Fruit fly (Drosophila melanogaster) whole organism, embryonic: Measurements from ENCODE around the gene CG43347.

ENCODE experiments used
- B-H2 ChIP-seq: fragments of 200-800 bp; sonication (Bioruptor generic); optimal IDR thresholded peaks from 2 replicates; lab custom pipeline; 2018; ENCODE audit warnings: missing biosample characterization, mild to moderate bottlenecking, missing genetic modification characterization
- CG10209 ChIP-seq: fragments of 200-800 bp; sonication (Bioruptor generic); optimal IDR thresholded peaks from 3 replicates; lab custom pipeline; 2017; ENCODE audit warnings: missing biosample characterization, mild to moderate bottlenecking, missing genetic modification characterization, missing genetic modification reagents
- CG1024 ChIP-seq: fragments of 200-800 bp; sonication (Bioruptor generic); IDR thresholded peaks from 2 replicates; pipeline ENCODE4 v1.3.6; 2022; ENCODE audit warnings: missing biosample characterization, missing genetic modification characterization
- CG10274 ChIP-seq: fragments of 200-800 bp; sonication (Bioruptor generic); optimal IDR thresholded peaks from 3 replicates; lab custom pipeline; 2017; ENCODE audit warnings: missing biosample characterization, mild to moderate bottlenecking, missing genetic modification characterization
- CG11456 ChIP-seq: fragments of 200-800 bp; sonication (Bioruptor generic); IDR thresholded peaks from 3 replicates; pipeline ENCODE4 v1.3.6; 2022; ENCODE audit warnings: missing biosample characterization, missing genetic modification characterization
- CG13775 ChIP-seq: fragments of 200-800 bp; sonication (Bioruptor generic); optimal IDR thresholded peaks from 3 replicates; lab custom pipeline; 2017; ENCODE audit warnings: missing biosample characterization, mild to moderate bottlenecking, missing genetic modification characterization
- CG13894 ChIP-seq: fragments of 200-800 bp; sonication (Bioruptor generic); optimal IDR thresholded peaks from 3 replicates; lab custom pipeline; 2018; ENCODE audit warnings: missing biosample characterization, mild to moderate bottlenecking, missing genetic modification characterization, moderate library complexity
- CG16813 ChIP-seq: fragments of 200-800 bp; sonication (Bioruptor generic); IDR thresholded peaks from 3 replicates; pipeline ENCODE4 v1.3.6; 2022; ENCODE audit warnings: missing biosample characterization, missing genetic modification characterization; ENCODE audit not compliant: partially characterized antibody
- CG17912 ChIP-seq: fragments of 200-800 bp; sonication (Bioruptor generic); optimal IDR thresholded peaks from 2 replicates; lab custom pipeline; 2018; ENCODE audit warnings: missing biosample characterization, mild to moderate bottlenecking, missing genetic modification characterization
- CG2712 ChIP-seq: fragments of 200-800 bp; optimal IDR thresholded peaks from 3 replicates; lab custom pipeline; 2019; ENCODE audit warnings: missing biosample characterization, mild to moderate bottlenecking, missing genetic modification characterization, moderate library complexity
- CG32532 ChIP-seq: fragments of 200-800 bp; sonication (Bioruptor generic); IDR thresholded peaks from 2 replicates; pipeline ENCODE4 v1.3.6; 2022; ENCODE audit warnings: missing biosample characterization, missing genetic modification characterization
- CG3407 ChIP-seq: fragments of 200-800 bp; sonication (Bioruptor generic); optimal IDR thresholded peaks from 2 replicates; lab custom pipeline; 2018; ENCODE audit warnings: missing biosample characterization, mild to moderate bottlenecking, missing genetic modification characterization
- CG34422 ChIP-seq: fragments of 200-800 bp; sonication (Bioruptor generic); IDR thresholded peaks from 3 replicates; pipeline ENCODE4 v1.3.6; 2022; ENCODE audit warnings: missing biosample characterization, missing genetic modification characterization
- CG3726 ChIP-seq: fragments of 200-800 bp; sonication (Bioruptor generic); IDR thresholded peaks from 3 replicates; pipeline ENCODE4, ENCODE4 v1.3.6; 2022; ENCODE audit warnings: missing biosample characterization, missing genetic modification characterization
- CG6254 ChIP-seq: fragments of 200-800 bp; sonication (Bioruptor generic); optimal IDR thresholded peaks from 3 replicates; lab custom pipeline; 2017; ENCODE audit warnings: mild to moderate bottlenecking, missing biosample characterization, missing genetic modification reagents, missing genetic modification characterization
- CG7357 ChIP-seq: fragments of 200-800 bp; sonication (Bioruptor generic); IDR thresholded peaks from 3 replicates; pipeline ENCODE4 v1.3.6; 2022; ENCODE audit warnings: missing biosample characterization, missing genetic modification characterization
- CG8089 ChIP-seq: fragments of 200-800 bp; sonication (Bioruptor generic); optimal IDR thresholded peaks from 3 replicates; lab custom pipeline; 2016; ENCODE audit warnings: missing biosample characterization, missing genetic modification characterization
- CG8765 ChIP-seq: fragments of 200-800 bp; sonication (Bioruptor generic); IDR thresholded peaks from 2 replicates; pipeline ENCODE4 v1.3.6; 2022; ENCODE audit warnings: missing biosample characterization, missing genetic modification characterization
- CG9876 ChIP-seq: fragments of 200-800 bp; sonication (Bioruptor generic); optimal IDR thresholded peaks from 2 replicates; lab custom pipeline; 2016; ENCODE audit warnings: missing biosample characterization, missing genetic modification characterization
- CG9932 ChIP-seq: fragments of 200-800 bp; sonication (Bioruptor generic); IDR thresholded peaks from 2 replicates; pipeline ENCODE4 v1.3.6; 2022; ENCODE audit warnings: missing biosample characterization, missing genetic modification characterization
- CrebB ChIP-seq: fragments of 200-800 bp; sonication (Bioruptor generic); optimal IDR thresholded peaks from 3 replicates; lab custom pipeline; 2018; ENCODE audit warnings: missing biosample characterization, mild to moderate bottlenecking, missing genetic modification characterization
- E2f1 ChIP-seq: fragments of 200-800 bp; sonication (Bioruptor generic); IDR thresholded peaks from 2 replicates; pipeline ENCODE4 v1.3.6; 2022; ENCODE audit warnings: missing biosample characterization, missing genetic modification characterization
- Fer3 ChIP-seq: fragments of 200-800 bp; sonication (Bioruptor generic); optimal IDR thresholded peaks from 2 replicates; lab custom pipeline; 2018; ENCODE audit warnings: missing biosample characterization, mild to moderate bottlenecking, missing genetic modification characterization, moderate library complexity
- Hr51 ChIP-seq, 2 experiments: fragments of 200-800 bp; sonication (Bioruptor generic); optimal IDR thresholded peaks; 2 replicates in 1 of 2; 3 replicates in 1 of 2; lab custom pipeline; 2016 to 2018; ENCODE audit warnings: missing biosample characterization in 2 of 2, missing genetic modification characterization in 2 of 2, mild to moderate bottlenecking in 1 of 2, moderate library complexity in 1 of 2
- Kr ChIP-seq: fragments of 200-800 bp; sonication (Bioruptor generic); optimal IDR thresholded peaks from 2 replicates; lab custom pipeline; 2017; ENCODE audit warnings: missing biosample characterization, mild to moderate bottlenecking, missing genetic modification characterization
- Mad ChIP-seq: fragments of 200-800 bp; sonication (Bioruptor generic); optimal IDR thresholded peaks from 2 replicates; lab custom pipeline; 2016; ENCODE audit warnings: missing biosample characterization, missing genetic modification characterization
- NC2α ChIP-seq: fragments of 200-800 bp; sonication (Bioruptor generic); optimal IDR thresholded peaks from 2 replicates; lab custom pipeline; 2016; ENCODE audit warnings: missing biosample characterization, missing genetic modification characterization
- Rfx ChIP-seq: fragments of 200-800 bp; sonication (Bioruptor generic); IDR thresholded peaks from 2 replicates; pipeline ENCODE4 v1.3.6; 2022; ENCODE audit warnings: missing biosample characterization, missing genetic modification characterization
- Sox102F ChIP-seq: fragments of 200-800 bp; sonication (Bioruptor generic); optimal IDR thresholded peaks from 2 replicates; lab custom pipeline; 2018; ENCODE audit warnings: missing biosample characterization, mild to moderate bottlenecking, missing genetic modification characterization, moderate library complexity
- Usf ChIP-seq: fragments of 200-800 bp; sonication (Bioruptor generic); optimal IDR thresholded peaks from 2 replicates; lab custom pipeline; 2017; ENCODE audit warnings: missing genotype, missing biosample characterization, missing genetic modification characterization
- al ChIP-seq: fragments of 200-800 bp; sonication (Bioruptor generic); IDR thresholded peaks from 2 replicates; pipeline ENCODE4 v1.3.6; 2022; ENCODE audit warnings: missing biosample characterization, missing genetic modification characterization
- cg ChIP-seq: fragments of 200-800 bp; sonication (Bioruptor generic); optimal IDR thresholded peaks from 3 replicates; lab custom pipeline; 2019; ENCODE audit warnings: missing biosample characterization, mild to moderate bottlenecking, missing genetic modification characterization, moderate library complexity
- chinmo ChIP-seq: fragments of 200-800 bp; sonication (Bioruptor generic); IDR thresholded peaks from 4 replicates; pipeline ENCODE4 v1.3.6; 2022; ENCODE audit warnings: missing biosample characterization, missing genetic modification characterization; ENCODE audit not compliant: partially characterized antibody
- corto ChIP-seq: fragments of 200-800 bp; sonication (Bioruptor generic); optimal IDR thresholded peaks from 2 replicates; lab custom pipeline; 2016; ENCODE audit warnings: missing biosample characterization, mild to moderate bottlenecking, missing genetic modification characterization, moderate library complexity
- en ChIP-seq: fragments of 200-800 bp; sonication (Bioruptor generic); optimal IDR thresholded peaks from 2 replicates; lab custom pipeline; 2016; ENCODE audit warnings: missing biosample characterization, missing genetic modification characterization
- eve ChIP-seq, 2 experiments: fragments of >200 bp; optimal IDR thresholded peaks; 2 replicates each; lab custom pipeline; 2017; ENCODE audit warnings: missing biosample characterization in 2 of 2, missing genetic modification characterization in 2 of 2
- fru ChIP-seq: fragments of >200 bp; optimal IDR thresholded peaks from 2 replicates; lab custom pipeline; 2017
- ftz-f1 ChIP-seq: fragments of 200-800 bp; sonication (Bioruptor generic); optimal IDR thresholded peaks from 2 replicates; lab custom pipeline; 2016; ENCODE audit warnings: missing biosample characterization, missing genetic modification characterization
- insv ChIP-seq, 2 experiments: fragments of 200-800 bp; sonication (Bioruptor generic); optimal IDR thresholded peaks; 3 replicates each; lab custom pipeline; 2016 to 2018; ENCODE audit warnings: missing biosample characterization in 2 of 2, missing genetic modification characterization in 2 of 2
- inv ChIP-seq: fragments of 200-800 bp; sonication (Bioruptor generic); IDR thresholded peaks from 2 replicates; pipeline ENCODE4 v1.3.6; 2022; ENCODE audit warnings: missing biosample characterization, missing genetic modification characterization; ENCODE audit not compliant: partially characterized antibody
- kay ChIP-seq: fragments of 200-800 bp; sonication (Bioruptor generic); optimal IDR thresholded peaks from 2 replicates; lab custom pipeline; 2016; ENCODE audit warnings: missing biosample characterization, missing genetic modification characterization
- lola ChIP-seq, 3 experiments: fragments of >200 bp in 2 of 3; fragments of 200-800 bp in 1 of 3; sonication (Bioruptor generic) in 1 of 3; optimal IDR thresholded peaks; 2 replicates each; lab custom pipeline; 2017 to 2019; ENCODE audit warnings: missing biosample characterization in 3 of 3, missing genetic modification characterization in 3 of 3, mild to moderate bottlenecking in 1 of 3, moderate library complexity in 1 of 3
- odd ChIP-seq: fragments of 200-800 bp; sonication (Bioruptor generic); optimal IDR thresholded peaks from 2 replicates; lab custom pipeline; 2017; ENCODE audit warnings: missing biosample characterization, mild to moderate bottlenecking, missing genetic modification characterization
- onecut ChIP-seq: fragments of 200-800 bp; sonication (Bioruptor generic); IDR thresholded peaks from 2 replicates; pipeline ENCODE4 v1.3.6; 2022; ENCODE audit warnings: missing biosample characterization, missing genetic modification characterization
- pita ChIP-seq: fragments of 200-800 bp; sonication (Bioruptor generic); optimal IDR thresholded peaks from 2 replicates; lab custom pipeline; 2017; ENCODE audit warnings: missing biosample characterization, mild to moderate bottlenecking, missing genetic modification characterization
- pnt ChIP-seq: fragments of 200-800 bp; sonication (Bioruptor generic); optimal IDR thresholded peaks from 3 replicates; lab custom pipeline; 2016; ENCODE audit warnings: missing biosample characterization, missing genetic modification characterization
- run ChIP-seq: fragments of 200-800 bp; sonication (Bioruptor generic); optimal IDR thresholded peaks from 3 replicates; lab custom pipeline; 2018; ENCODE audit warnings: missing biosample characterization, mild to moderate bottlenecking, missing genetic modification characterization
- tgo ChIP-seq: fragments of 200-800 bp; sonication (Bioruptor generic); IDR thresholded peaks from 3 replicates; pipeline ENCODE4 v1.3.6; 2022; ENCODE audit warnings: missing biosample characterization, missing genetic modification characterization
- usp ChIP-seq: fragments of >200 bp; optimal IDR thresholded peaks from 2 replicates; lab custom pipeline; 2017; ENCODE audit warnings: missing biosample characterization, missing genetic modification characterization
- zen ChIP-seq: fragments of 200-800 bp; sonication (Bioruptor generic); optimal IDR thresholded peaks from 3 replicates; lab custom pipeline; 2018; ENCODE audit warnings: missing biosample characterization, mild to moderate bottlenecking, missing genetic modification characterization, moderate library complexity
- zen2 ChIP-seq: fragments of 200-800 bp; sonication (Bioruptor generic); IDR thresholded peaks from 3 replicates; pipeline ENCODE4 v1.3.6; 2022; ENCODE audit warnings: missing biosample characterization, missing genetic modification characterization; ENCODE audit not compliant: partially characterized antibody

The CG43347 gene

DNA sequence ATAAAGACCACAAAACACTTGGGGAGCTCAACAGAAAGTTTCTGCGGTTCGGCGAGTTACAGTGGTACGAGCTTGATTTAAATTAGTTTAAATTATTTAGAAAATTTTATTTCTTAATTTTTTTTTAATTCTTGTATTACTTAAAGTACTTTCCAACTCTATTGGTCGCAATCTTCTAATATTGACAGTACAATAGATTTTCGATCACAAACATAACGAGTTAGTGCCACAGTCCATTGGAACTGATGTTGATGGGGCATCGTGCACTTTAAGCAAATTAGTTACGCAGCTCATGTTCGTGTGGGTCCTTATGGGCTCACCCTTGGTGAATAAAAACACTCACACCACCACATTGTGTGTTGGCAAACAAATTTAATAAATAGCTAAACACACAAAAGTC is 46.4 kb downstream of the CG43347 start (continued):
- TF ChIP-seq CG13894 (tag; lab: Kevin White, UChicago) (no peak), CG10274 (no peak), CG34422 (0 out of 3 replicates have a peak, but pooled peaks have one; percentile 30), CG7357 (GFP tag; lab: Robert Waterston, UW) (no peak), zen2 (GFP tag; lab: Robert Waterston, UW) (no peak), CG3407 (GFP tag; lab: Kevin White, UChicago) (no peak), lola (GFP tag; optimal IDR thresholded peaks at IDR 0.05; lab: Kevin White, UChicago) (no peak), Kr (GFP tag; lab: Kevin White, UChicago) (no peak), Hr51 (GFP tag; optimal IDR thresholded peaks at IDR 0.05; lab: Kevin White, UChicago) (peak in 1 of 2 experiments; percentile 75), odd (no peak), CG8089 (GFP tag; lab: Kevin White, UChicago) (no peak), insv (GFP tag; optimal IDR thresholded peaks at IDR 0.05; lab: Kevin White, UChicago) (no peak), usp (GFP tag; lab: Kevin White, UChicago) (no peak), CG1024 (GFP tag; lab: Robert Waterston, UW) (no peak; the same call in 1 of the 2 replicates), run (tag; lab: Kevin White, UChicago) (peak; percentile 33), CG11456 (peak; percentile 57; the same call in 2 of the 3 replicates), ftz-f1 (GFP tag; lab: Kevin White, UChicago) (no peak), CG17912 (GFP tag; lab: Kevin White, UChicago) (no peak), chinmo (no peak), al (peak; percentile 17; the same call in 1 of the 2 replicates), CG9876 (no peak), inv (GFP tag; lab: Robert Waterston, UW) (no peak), pnt (GFP tag; lab: Kevin White, UChicago) (no peak), corto (GFP tag; lab: Kevin White, UChicago) (no peak), fru (no peak), E2f1 (GFP tag; lab: Robert Waterston, UW) (peak; percentile 68), CG13775 (GFP tag; lab: Kevin White, UChicago) (peak; percentile 0), onecut (GFP tag; lab: Robert Waterston, UW) (0 out of 2 replicates have a peak, but pooled peaks have one; percentile 27), CG10209 (peak; percentile 43), Fer3 (peak; percentile 53), CG2712 (tag; lab: Kevin White, UChicago) (peak; percentile 49), eve (GFP tag; optimal IDR thresholded peaks at IDR 0.05; lab: Kevin White, UChicago) (peak in 1 of 2 experiments; percentile 50), kay (GFP tag; lab: Kevin White, UChicago) (peak; percentile 4), Rfx (GFP tag; lab: Robert Waterston, UW) (peak; percentile 70), en (GFP tag; lab: Kevin White, UChicago) (no peak), CG32532 (GFP tag; lab: Robert Waterston, UW) (peak; percentile 64), CG9932 (GFP tag; lab: Robert Waterston, UW) (peak; percentile 55; the same call in 1 of the 2 replicates), CG16813 (GFP tag; lab: Robert Waterston, UW) (no peak), B-H2 (GFP tag; lab: Kevin White, UChicago) (no peak), CG8765 (no peak), NC2α (GFP tag; lab: Kevin White, UChicago) (no peak), CG6254 (GFP tag; lab: Kevin White, UChicago) (peak; percentile 6), Usf (no peak), tgo (GFP tag; lab: Robert Waterston, UW) (peak; percentile 65), zen (tag; lab: Kevin White, UChicago) (no peak), Mad (no peak), pita (GFP tag; lab: Kevin White, UChicago) (no peak), CG3726 (GFP tag; lab: Robert Waterston, UW) (no peak), Sox102F (GFP tag; lab: Kevin White, UChicago) (peak; percentile 70), cg (no peak), CrebB (tag; lab: Kevin White, UChicago) (no peak)
